Worm (Caenorhabditis elegans): ENCODE data around the gene ZC266.1.

The ZC266.1 gene

ce11 chrV:4667062-4667461 is 33.0 kb downstream of the ZC266.1 start:
- TF ChIP-seq egrh-3 (GFP tag; IDR thresholded peaks at IDR 0.05) (peak; percentile 29; the same call in 1 of the 2 replicates), F10E7.11 (tag; optimal IDR thresholded peaks at IDR 0.05) (no peak), mel-28 (tag; optimal IDR thresholded peaks at IDR 0.05; ENCODE audit: borderline replicate concordance) (no peak), K11D2.4 (GFP tag; IDR thresholded peaks at IDR 0.05) (0 out of 2 replicates have a peak, but pooled peaks have one; percentile 27), ets-4 (GFP tag; optimal IDR thresholded peaks at IDR 0.05) (no peak)

ce11 chrV:4665651-4666050 is 34.4 kb downstream of the ZC266.1 start, which contains the start of gene srx-73:
TSS of gene srx-73 (minus strand) at chrV:4665751.
- no peak for TF ChIP-seq hlh-12 (tag; optimal IDR thresholded peaks at IDR 0.05)
- no peak for TF ChIP-seq ceh-79 (tag; optimal IDR thresholded peaks at IDR 0.05)
- no peak for TF ChIP-seq Y53G8AR.9 (GFP tag; conservative IDR thresholded peaks at IDR 0.05)
- no peak for TF ChIP-seq him-1 (tag; optimal IDR thresholded peaks at IDR 0.05)
- TF ChIP-seq T26A5.8 (tag; optimal IDR thresholded peaks at IDR 0.05), result no peak
- TF ChIP-seq B0261.1 (tag; optimal IDR thresholded peaks at IDR 0.05), result no peak
- no peak for TF ChIP-seq zim-3 (tag; optimal IDR thresholded peaks at IDR 0.05)
- no peak for TF ChIP-seq F10E7.11 (tag; optimal IDR thresholded peaks at IDR 0.05)
- TF ChIP-seq rcor-1 (GFP tag; IDR thresholded peaks at IDR 0.05), result no peak
- no peak for TF ChIP-seq nfya-2 (GFP tag; IDR thresholded peaks at IDR 0.05)
- TF ChIP-seq pha-4 (tag; optimal IDR thresholded peaks at IDR 0.05), result no peak
- TF ChIP-seq B0035.1 (tag; optimal IDR thresholded peaks at IDR 0.05), result no peak
- TF ChIP-seq tbx-9 (tag; optimal IDR thresholded peaks at IDR 0.05; ENCODE audit: borderline replicate concordance), result no peak
- TF ChIP-seq chd-7 (tag; optimal IDR thresholded peaks at IDR 0.05), result no peak
- no peak for TF ChIP-seq attf-3 (GFP tag; conservative IDR thresholded peaks at IDR 0.05)
- no peak for TF ChIP-seq lin-54 (GFP tag; optimal IDR thresholded peaks at IDR 0.05)
- no peak for TF ChIP-seq madf-6 (GFP tag; IDR thresholded peaks at IDR 0.05)
- TF ChIP-seq lin-26 (GFP tag; IDR thresholded peaks at IDR 0.05), result no peak

ce11 chrV:4662400-4662799 is 37.7 kb downstream of the ZC266.1 start, which contains the start of gene srx-74:
TSS of gene srx-74 (minus strand) at chrV:4662500.
- no peak for TF ChIP-seq F10E7.11 (tag; optimal IDR thresholded peaks at IDR 0.05)
- no peak for TF ChIP-seq aptf-2 (GFP tag; conservative IDR thresholded peaks at IDR 0.05)
- no peak for TF ChIP-seq ceh-40 (GFP tag; IDR thresholded peaks at IDR 0.05)
- TF ChIP-seq atf-7 (tag; optimal IDR thresholded peaks at IDR 0.05), result no peak
- no peak for TF ChIP-seq akir-1 (GFP tag; optimal IDR thresholded peaks at IDR 0.05)
- no peak for TF ChIP-seq nfya-1 (tag; optimal IDR thresholded peaks at IDR 0.05; ENCODE audit: borderline replicate concordance, insufficient read depth)
- no peak for TF ChIP-seq ztf-26 (tag; optimal IDR thresholded peaks at IDR 0.05)
- no peak for TF ChIP-seq zim-3 (tag; optimal IDR thresholded peaks at IDR 0.05)
- TF ChIP-seq lsl-1 (GFP tag; optimal IDR thresholded peaks at IDR 0.05), result no peak
- TF ChIP-seq K12H6.12 (tag; optimal IDR thresholded peaks at IDR 0.05), result no peak
- TF ChIP-seq tbx-9 (tag; optimal IDR thresholded peaks at IDR 0.05; ENCODE audit: borderline replicate concordance), result no peak
- no peak for TF ChIP-seq let-526 (GFP tag; IDR thresholded peaks at IDR 0.05)

ce11 chrV:4655175-4655574 is 44.9 kb downstream of the ZC266.1 start, which contains the start of gene F41F3.9:
TSS of gene F41F3.9 (plus strand) at chrV:4655475.
- TF ChIP-seq F39B2.1 (GFP tag; IDR thresholded peaks at IDR 0.05), result no peak
- TF ChIP-seq chd-7 (tag; optimal IDR thresholded peaks at IDR 0.05), result no peak
- TF ChIP-seq attf-3 (GFP tag; conservative IDR thresholded peaks at IDR 0.05), result no peak
- no peak for TF ChIP-seq efl-1 (GFP tag; optimal IDR thresholded peaks at IDR 0.05)
- TF ChIP-seq sea-2 (GFP tag; IDR thresholded peaks at IDR 0.05), result no peak
- TF ChIP-seq dox-1 (GFP tag; IDR thresholded peaks at IDR 0.05), result no peak
